Worm (Caenorhabditis elegans) whole organism, L4 larva: ENCODE data around the gene C29A12.6.
A peak's percentile ranks its signal among the peaks of the same experiment; 100 is the strongest.

Source experiments
- D1046.2 ChIP-seq: fragments of 200-800 bp; sonication (Bioruptor generic); IDR thresholded peaks from 2 replicates; pipeline ENCODE4 v1.3.6; 2022; ENCODE audit warnings: missing genetic modification characterization, missing compliant biosample characterization
- F44E2.7 ChIP-seq: fragments of 200-800 bp; sonication (Bioruptor generic); IDR thresholded peaks from 2 replicates; pipeline ENCODE4 v2.1.2; 2022; ENCODE audit warnings: missing genetic modification characterization, missing compliant biosample characterization
- Y48G9A.11 ChIP-seq: fragments of 200-800 bp; sonication (Bioruptor generic); IDR thresholded peaks from 2 replicates; pipeline ENCODE4 v1.3.6; 2022; ENCODE audit warnings: missing genetic modification reagents, missing genetic modification characterization, missing compliant biosample characterization
- ZK337.2 ChIP-seq: fragments of 200-800 bp; sonication (Bioruptor generic); IDR thresholded peaks from 2 replicates; pipeline ENCODE4 v1.3.6; 2022; ENCODE audit warnings: missing genetic modification reagents, missing genetic modification characterization, missing compliant biosample characterization
- ZK546.5 ChIP-seq, 2 experiments: sonication (generic microtip); optimal IDR thresholded peaks; 2 replicates each; lab custom pipeline; 2017; ENCODE audit warnings: missing biosample characterization in 2 of 2, missing genetic modification characterization in 2 of 2
- aha-1 ChIP-seq: fragments of 150-350 bp; peaks from one replicate; lab custom pipeline; 2014; ENCODE audit warnings: missing biosample characterization, missing genetic modification characterization
- ama-1 ChIP-seq: fragments of 150-350 bp; optimal IDR thresholded peaks from 2 replicates; lab custom pipeline; 2014; ENCODE audit warnings: inconsistent platforms, mixed read lengths
- ceh-44 ChIP-seq: fragments of 200-800 bp; sonication (Bioruptor generic); IDR thresholded peaks from 2 replicates; pipeline ENCODE4 v1.3.6; 2022; ENCODE audit warnings: missing genetic modification reagents, missing genetic modification characterization, missing compliant biosample characterization
- ces-1 ChIP-seq: fragments of 150-350 bp; sonication (generic microtip); optimal IDR thresholded peaks from 4 replicates; lab custom pipeline; 2014; ENCODE audit warnings: missing biosample characterization, missing genetic modification reagents, missing genetic modification characterization
- dmd-6 ChIP-seq: fragments of 200-800 bp; sonication (Bioruptor generic); IDR thresholded peaks from 2 replicates; pipeline ENCODE4 v1.3.6; 2022; ENCODE audit warnings: missing genetic modification reagents, missing genetic modification characterization, missing compliant biosample characterization
- fos-1 ChIP-seq: fragments of 150-350 bp; optimal IDR thresholded peaks from 2 replicates; lab custom pipeline; 2014; ENCODE audit warnings: missing biosample characterization, missing genetic modification characterization
- hlh-11 ChIP-seq: fragments of 200-800 bp; sonication (Bioruptor generic); optimal IDR thresholded peaks from 2 replicates; lab custom pipeline; 2018; ENCODE audit warnings: mild to moderate bottlenecking, missing genetic modification characterization, missing compliant biosample characterization
- hlh-30 ChIP-seq: sonication (generic microtip); optimal IDR thresholded peaks from 2 replicates; lab custom pipeline; 2017; ENCODE audit warnings: antibody characterized with exemption, mild to moderate bottlenecking, missing genetic modification characterization, missing compliant biosample characterization; ENCODE audit not compliant: insufficient read depth
- hmg-1.1 ChIP-seq: fragments of 200-800 bp; sonication (Bioruptor generic); IDR thresholded peaks from 2 replicates; pipeline ENCODE4 v1.3.6; 2022; ENCODE audit warnings: missing genetic modification reagents, missing genetic modification characterization, missing compliant biosample characterization
- jun-1 ChIP-seq: fragments of 150-350 bp; optimal IDR thresholded peaks from 2 replicates; lab custom pipeline; 2014; ENCODE audit warnings: missing biosample characterization, missing genetic modification reagents, missing genetic modification characterization
- lin-13 ChIP-seq: fragments of 150-350 bp; optimal IDR thresholded peaks from 2 replicates; lab custom pipeline; 2014; ENCODE audit warnings: missing biosample characterization, missing genetic modification reagents, missing genetic modification characterization
- lir-3 ChIP-seq: sonication (generic microtip); optimal IDR thresholded peaks from 2 replicates; lab custom pipeline; 2016; ENCODE audit warnings: mild to moderate bottlenecking, missing genetic modification characterization, missing compliant biosample characterization
- lsy-2 ChIP-seq, 2 experiments: fragments of 150-350 bp in 1 of 2; sonication (generic microtip) in 1 of 2; optimal IDR thresholded peaks; 2 replicates each; lab custom pipeline; 2014 to 2017; ENCODE audit warnings: missing biosample characterization in 2 of 2, missing genetic modification characterization in 2 of 2
- madf-9 ChIP-seq: fragments of 200-800 bp; sonication (Bioruptor generic); conservative IDR thresholded peaks from 2 replicates; pipeline ENCODE4 v1.3.6; 2022; ENCODE audit warnings: missing genetic modification reagents, missing genetic modification characterization, missing compliant biosample characterization
- mdl-1 ChIP-seq, 2 experiments: fragments of 150-350 bp in 1 of 2; sonication (generic microtip) in 1 of 2; optimal IDR thresholded peaks; 2 replicates each; lab custom pipeline; 2014 to 2017; ENCODE audit warnings: missing biosample characterization in 2 of 2, missing genetic modification characterization in 2 of 2
- mes-2 ChIP-seq: sonication (generic microtip); optimal IDR thresholded peaks from 2 replicates; lab custom pipeline; 2016; ENCODE audit warnings: missing genotype, mild to moderate bottlenecking, missing genetic modification characterization, missing compliant biosample characterization; ENCODE audit not compliant: poor library complexity, severe bottlenecking
- nhr-102 ChIP-seq: sonication (generic microtip); optimal IDR thresholded peaks from 2 replicates; lab custom pipeline; 2016; ENCODE audit warnings: mild to moderate bottlenecking, missing genetic modification characterization, moderate library complexity, missing compliant biosample characterization
- nhr-11 ChIP-seq: fragments of 150-350 bp; optimal IDR thresholded peaks from 2 replicates; lab custom pipeline; 2014; ENCODE audit warnings: missing biosample characterization, missing genetic modification characterization
- nhr-48 ChIP-seq: sonication (generic microtip); optimal IDR thresholded peaks from 2 replicates; lab custom pipeline; 2016; ENCODE audit warnings: mild to moderate bottlenecking, missing genetic modification characterization, missing compliant biosample characterization
- nhr-77 ChIP-seq: fragments of 150-350 bp; optimal IDR thresholded peaks from 2 replicates; lab custom pipeline; 2014; ENCODE audit warnings: missing biosample characterization, missing genetic modification characterization
- pha-4 ChIP-seq, 2 experiments: fragments of 150-350 bp in 1 of 2; fragments of 200-800 bp in 1 of 2; sonication (Bioruptor generic) in 1 of 2; IDR thresholded peaks in 1 of 2; optimal IDR thresholded peaks in 1 of 2; 2 replicates each; pipeline versions ENCODE4 v1.3.6 to Lab custom; 2014 to 2022; ENCODE audit warnings: missing genetic modification characterization in 2 of 2, missing genetic modification reagents in 2 of 2, missing biosample characterization in 1 of 2, missing compliant biosample characterization in 1 of 2
- php-3 ChIP-seq: fragments of 200-800 bp; sonication (Bioruptor generic); IDR thresholded peaks from 2 replicates; pipeline ENCODE4 v1.3.6; 2022; ENCODE audit warnings: missing genetic modification reagents, missing genetic modification characterization, missing compliant biosample characterization
- pqm-1 ChIP-seq: sonication (generic microtip); optimal IDR thresholded peaks from 2 replicates; lab custom pipeline; 2017; ENCODE audit warnings: missing biosample characterization, missing genetic modification characterization
- rbr-2 ChIP-seq: sonication (generic microtip); optimal IDR thresholded peaks from 2 replicates; lab custom pipeline; 2016; ENCODE audit warnings: missing genotype, missing genetic modification characterization, missing compliant biosample characterization
- saeg-2 ChIP-seq: fragments of 200-800 bp; sonication (Bioruptor generic); IDR thresholded peaks from 2 replicates; pipeline ENCODE4 v1.3.6; 2022; ENCODE audit warnings: missing genetic modification reagents, missing genetic modification characterization, missing compliant biosample characterization
- spr-1 ChIP-seq: sonication (generic microtip); optimal IDR thresholded peaks from 2 replicates; lab custom pipeline; 2016; ENCODE audit warnings: mild to moderate bottlenecking, missing genetic modification characterization, missing compliant biosample characterization
- spr-3 ChIP-seq: fragments of 200-800 bp; sonication (Bioruptor generic); optimal IDR thresholded peaks from 2 replicates; lab custom pipeline; 2018; ENCODE audit warnings: mild to moderate bottlenecking, missing genetic modification characterization, missing compliant biosample characterization
- unc-130 ChIP-seq: sonication (generic microtip); optimal IDR thresholded peaks from 2 replicates; lab custom pipeline; 2016; ENCODE audit warnings: missing genetic modification reagents, missing genetic modification characterization, missing compliant biosample characterization
- unc-62 ChIP-seq, 3 experiments: fragments of 150-350 bp in 1 of 3; sonication (generic microtip); optimal IDR thresholded peaks in 2 of 3; peaks in 1 of 3; 1 replicate in 1 of 3; 2 replicates in 2 of 3; lab custom pipeline; 2014 to 2017; ENCODE audit warnings: missing biosample characterization in 3 of 3, missing genetic modification characterization in 3 of 3, missing genetic modification reagents in 3 of 3, missing genotype in 1 of 3
- zfp-2 ChIP-seq: sonication (generic microtip); optimal IDR thresholded peaks from 2 replicates; lab custom pipeline; 2016; ENCODE audit warnings: mild to moderate bottlenecking, missing genetic modification characterization, missing compliant biosample characterization
- zip-2 ChIP-seq: fragments of 150-350 bp; optimal IDR thresholded peaks from 2 replicates; lab custom pipeline; 2014; ENCODE audit warnings: missing biosample characterization, missing genetic modification characterization

Gene C29A12.6

DNA sequence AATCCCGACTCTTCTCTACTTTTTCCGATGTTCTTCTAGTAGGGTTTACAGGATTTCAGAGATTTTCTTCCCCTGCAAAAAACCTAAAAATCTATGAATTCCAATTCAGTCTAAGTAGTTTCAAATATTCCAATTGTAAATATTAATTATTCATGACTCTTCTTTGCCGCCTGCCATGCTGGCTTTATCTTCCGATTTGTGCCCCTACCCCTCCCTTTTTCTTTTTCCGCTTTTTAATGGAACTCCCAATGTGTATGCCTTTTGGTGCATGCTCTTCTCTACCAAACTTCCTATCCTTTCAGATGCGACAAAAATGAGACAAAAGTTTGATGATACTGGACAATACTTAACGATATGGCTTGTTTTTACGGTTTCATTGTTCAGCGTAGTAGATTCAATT is 22.3 kb upstream of the C29A12.6 start, which contains the start of gene nrx-1:
TSS of gene nrx-1 (plus strand) at position 301 of the 400 bp plus-strand sequence.
- no peak for TF ChIP-seq D1046.2 (GFP tag; lab: Robert Waterston, UW)

DNA sequence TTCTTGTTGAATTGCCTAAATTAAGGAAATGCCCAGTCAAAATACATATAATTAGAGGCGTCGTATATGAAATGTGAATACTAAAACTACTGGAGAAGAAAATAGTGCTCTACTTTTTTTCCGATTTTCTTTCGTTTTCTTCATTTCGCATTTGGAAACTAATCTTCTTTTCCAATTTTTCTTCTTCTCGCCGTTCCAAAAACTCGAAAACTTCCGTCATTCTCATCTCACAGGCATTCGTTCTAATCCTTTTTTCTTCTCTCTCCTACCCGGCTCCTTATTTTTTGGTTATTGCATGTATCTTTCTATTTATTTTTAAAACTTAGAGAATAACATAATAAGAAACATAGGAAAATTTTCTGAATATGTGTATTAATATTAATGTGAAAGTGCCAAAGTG is 14.1 kb upstream of the C29A12.6 start:
- TF ChIP-seq madf-9 (GFP tag; lab: Robert Waterston, UW) (no peak), F44E2.7 (GFP tag; lab: Robert Waterston, UW) (no peak), saeg-2 (no peak), nhr-48 (tag; lab: Kevin White, UChicago) (no peak), nhr-11 (no peak), php-3 (GFP tag; lab: Robert Waterston, UW) (no peak)

DNA sequence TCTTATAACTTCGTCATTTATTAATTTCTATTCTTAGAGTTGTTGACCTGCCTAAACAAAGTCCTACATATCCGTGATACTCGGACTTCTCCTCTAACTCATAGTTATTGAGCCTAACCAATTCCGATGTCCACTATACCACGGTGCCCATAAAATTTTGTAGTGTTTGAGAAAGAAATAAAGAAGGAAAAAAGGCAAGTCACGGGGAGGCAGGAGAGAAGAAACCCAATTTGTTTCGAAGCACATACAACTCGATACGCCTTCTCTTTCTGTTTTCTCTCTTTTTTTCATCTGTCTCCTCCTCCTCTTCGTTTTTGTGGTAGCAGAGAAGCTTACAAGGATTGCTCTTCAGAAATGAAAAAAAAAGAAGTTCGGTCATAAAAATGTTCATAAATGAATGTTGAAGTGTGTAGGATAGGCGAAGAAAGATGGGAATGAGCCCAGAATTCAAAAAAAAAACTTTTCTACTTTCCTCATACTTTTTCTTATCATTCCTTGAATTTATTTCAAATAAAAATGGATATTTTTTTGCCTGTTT is 12.2 kb upstream of the C29A12.6 start:
- TF ChIP-seq hlh-30 (tag; lab: Kevin White, UChicago) (peak; percentile 28), aha-1 (tag; lab: Kevin White, UChicago) (peak; percentile 88), zip-2 (tag; lab: Kevin White, UChicago) (no peak), lsy-2 (tag; optimal IDR thresholded peaks at IDR 0.05; lab: Kevin White, UChicago) (peak in 1 of 2 experiments; percentile 1)

- no peak for TF ChIP-seq pha-4 (GFP tag; IDR thresholded peaks at IDR 0.05; lab: Robert Waterston, UW)
- no peak for TF ChIP-seq pha-4 (tag; optimal IDR thresholded peaks at IDR 0.05; lab: Kevin White, UChicago)
- TF ChIP-seq lir-3, result no peak
- no peak for TF ChIP-seq nhr-102
- TF ChIP-seq hmg-1.1 (GFP tag; lab: Robert Waterston, UW), result no peak
- no peak for TF ChIP-seq spr-1 (tag; lab: Kevin White, UChicago)
- TF ChIP-seq ZK337.2 (GFP tag; lab: Robert Waterston, UW), result no peak
- no peak for TF ChIP-seq unc-130
- no peak for TF ChIP-seq mes-2 (tag; lab: Kevin White, UChicago)
- TF ChIP-seq ZK546.5 (tag; optimal IDR thresholded peaks at IDR 0.05; lab: Kevin White, UChicago), result no peak
- TF ChIP-seq lin-13 (GFP tag; lab: Kevin White, UChicago), result no peak
- TF ChIP-seq aha-1 (tag; lab: Kevin White, UChicago), result peak; percentile 8
- TF ChIP-seq unc-62 (GFP tag; optimal IDR thresholded peaks at IDR 0.05 in 1 of 2; lab: Kevin White, UChicago), result peak in 1 of 2 experiments; percentile 85
- TF ChIP-seq unc-62 (tag; optimal IDR thresholded peaks at IDR 0.05; lab: Kevin White, UChicago), result no peak
- TF ChIP-seq D1046.2 (GFP tag; lab: Robert Waterston, UW), result no peak
- TF ChIP-seq hlh-30 (tag; lab: Kevin White, UChicago), result no peak
- TF ChIP-seq, all 104 proteins: peak for 2
These were observed 8.8 kb upstream of the C29A12.6 start for ce11 chrV:10838204-10838603.

ce11 chrV:10839398-10839797 is 7.6 kb upstream of the C29A12.6 start:
- no peak for TF ChIP-seq ama-1 (lab: Kevin White, UChicago)
- TF ChIP-seq unc-62 (GFP tag; optimal IDR thresholded peaks at IDR 0.05 in 1 of 2; lab: Kevin White, UChicago), result peak in 1 of 2 experiments; percentile 35
- TF ChIP-seq unc-62 (tag; optimal IDR thresholded peaks at IDR 0.05; lab: Kevin White, UChicago), result no peak

ce11 chrV:10854197-10854596 is 7.2 kb downstream of the C29A12.6 start:
- TF ChIP-seq unc-62 (GFP tag; optimal IDR thresholded peaks at IDR 0.05 in 1 of 2; lab: Kevin White, UChicago) (peak in 1 of 2 experiments; percentile 75), unc-62 (tag; optimal IDR thresholded peaks at IDR 0.05; lab: Kevin White, UChicago) (no peak), zfp-2 (tag; lab: Kevin White, UChicago) (no peak), nhr-11 (no peak), rbr-2 (tag; lab: Kevin White, UChicago) (no peak), ZK337.2 (GFP tag; lab: Robert Waterston, UW) (no peak), ceh-44 (GFP tag; lab: Robert Waterston, UW) (no peak), ama-1 (lab: Kevin White, UChicago) (peak; percentile 49)
- TF ChIP-seq, all 104 proteins: peak for 2

DNA sequence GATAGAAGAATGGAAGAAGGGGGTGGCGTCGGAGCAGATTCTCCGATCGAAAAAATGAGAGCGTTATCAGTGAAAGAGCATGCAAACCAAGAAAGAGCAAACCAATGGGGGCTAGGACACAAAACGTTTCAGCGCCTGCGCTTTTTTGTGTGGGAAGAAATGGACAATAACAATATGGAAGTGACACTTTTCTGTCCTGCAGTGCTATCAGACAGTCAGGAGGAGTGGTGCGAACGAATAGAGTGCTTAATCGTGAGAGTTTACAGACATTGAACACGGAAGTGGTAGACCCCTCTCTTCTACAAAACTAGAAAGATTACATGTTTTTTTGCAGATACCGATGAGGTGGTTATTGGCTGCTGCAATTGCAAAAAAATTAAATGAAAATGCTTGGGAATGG is 8.4 kb downstream of the C29A12.6 start:
- TF ChIP-seq unc-62 (GFP tag; optimal IDR thresholded peaks at IDR 0.05 in 1 of 2; lab: Kevin White, UChicago) (peak in 1 of 2 experiments; percentile 87), unc-62 (tag; optimal IDR thresholded peaks at IDR 0.05; lab: Kevin White, UChicago) (no peak), F44E2.7 (GFP tag; lab: Robert Waterston, UW) (no peak), jun-1 (tag; lab: Kevin White, UChicago) (peak; percentile 42), pqm-1 (tag; lab: Kevin White, UChicago) (peak; percentile 98), ces-1 (GFP tag; lab: Kevin White, UChicago) (no peak), hlh-11 (tag; lab: Kevin White, UChicago) (peak; percentile 89), madf-9 (GFP tag; lab: Robert Waterston, UW) (no peak), dmd-6 (GFP tag; lab: Robert Waterston, UW) (peak; percentile 97), spr-3 (GFP tag; lab: Kevin White, UChicago) (no peak), php-3 (GFP tag; lab: Robert Waterston, UW) (peak; percentile 61), fos-1 (tag; lab: Kevin White, UChicago) (no peak), Y48G9A.11 (GFP tag; lab: Robert Waterston, UW) (no peak), mdl-1 (tag; optimal IDR thresholded peaks at IDR 0.05; lab: Kevin White, UChicago) (peak in 1 of 2 experiments; percentile 56), nhr-77 (tag; lab: Kevin White, UChicago) (peak; percentile 59)
